Fruit fly (Drosophila melanogaster): Measurements from ENCODE around the gene kek6.

DNA sequence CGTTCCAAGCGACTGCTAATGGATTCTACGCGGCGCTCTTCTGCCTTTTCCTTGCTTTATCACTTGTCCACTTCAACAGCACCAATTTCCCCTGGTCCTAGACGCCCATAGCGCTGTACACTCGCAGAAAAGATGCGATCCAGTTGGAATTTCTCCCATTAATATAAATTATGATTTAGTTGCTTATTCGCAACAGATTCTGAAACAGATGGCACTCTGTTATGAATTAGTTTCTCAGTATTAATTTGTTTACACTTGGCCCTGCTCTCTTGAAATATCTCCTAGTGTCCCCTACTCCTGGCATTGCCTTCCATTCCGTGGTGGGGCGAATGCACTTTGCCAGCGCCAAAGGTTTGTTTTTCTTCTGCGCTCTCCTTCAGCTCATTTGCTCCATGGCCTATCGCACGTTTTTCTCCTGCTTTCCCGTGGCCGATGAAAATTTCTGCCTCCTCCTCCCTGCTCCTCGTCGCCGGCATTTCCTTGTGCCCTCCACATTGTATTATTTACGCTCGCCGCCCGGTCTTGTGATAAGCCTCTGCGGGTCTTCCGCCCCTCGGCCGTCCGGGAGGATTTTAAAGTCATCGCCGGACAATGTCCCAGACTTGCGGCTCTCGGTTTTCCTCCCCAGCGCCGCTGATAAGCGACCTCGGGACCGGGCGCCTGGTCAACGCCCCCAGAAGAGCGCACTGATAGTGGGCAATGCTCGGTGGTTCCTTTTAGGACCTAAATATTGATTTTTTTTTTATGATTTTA lies 84.4 kb downstream of the kek6 start:
- no peak for TF ChIP-seq dsf (GFP tag; optimal IDR thresholded peaks at IDR 0.05; ENCODE audit: borderline replicate concordance)
- TF ChIP-seq br (GFP tag; optimal IDR thresholded peaks at IDR 0.05) = no peak
- no peak for TF ChIP-seq jim (GFP tag; optimal IDR thresholded peaks at IDR 0.05)
- no peak for TF ChIP-seq h (GFP tag; optimal IDR thresholded peaks at IDR 0.05)
- TF ChIP-seq usp (GFP tag; optimal IDR thresholded peaks at IDR 0.05) = no peak
- TF ChIP-seq dl (GFP tag; optimal IDR thresholded peaks at IDR 0.05; ENCODE audit: insufficient read depth in 1 of 2, partially characterized antibody in 2 of 2) = no peak
- TF ChIP-seq sage (GFP tag; optimal IDR thresholded peaks at IDR 0.05) = no peak
- TF ChIP-seq psq (GFP tag; optimal IDR thresholded peaks at IDR 0.05) = no peak
